Fruit fly (Drosophila melanogaster) whole organism, embryonic: Measurements from ENCODE around the gene sob.

ENCODE experiments used
- Bgb ChIP-seq: fragments of 200-800 bp; sonication (Bioruptor generic); IDR thresholded peaks from 2 replicates; pipeline ENCODE4 v1.3.6; 2022; ENCODE audit warnings: missing biosample characterization, missing genetic modification characterization; ENCODE audit not compliant: partially characterized antibody
- CG10366 ChIP-seq: fragments of 200-800 bp; sonication (Bioruptor generic); IDR thresholded peaks from 2 replicates; pipeline ENCODE4 v1.3.6; 2022; ENCODE audit warnings: missing biosample characterization, missing genetic modification characterization
- CG10565 ChIP-seq: fragments of 200-800 bp; sonication (Bioruptor generic); optimal IDR thresholded peaks from 3 replicates; lab custom pipeline; 2016; ENCODE audit warnings: missing biosample characterization, mild to moderate bottlenecking, missing genetic modification characterization
- CG11504 ChIP-seq: fragments of 200-800 bp; sonication (Bioruptor generic); optimal IDR thresholded peaks from 3 replicates; lab custom pipeline; 2019; ENCODE audit warnings: missing biosample characterization, mild to moderate bottlenecking, missing genetic modification characterization, moderate library complexity
- CG12155 ChIP-seq: fragments of 200-800 bp; sonication (Bioruptor generic); optimal IDR thresholded peaks from 3 replicates; lab custom pipeline; 2016; ENCODE audit warnings: missing biosample characterization, missing genetic modification characterization
- CG12219 ChIP-seq: fragments of 200-800 bp; sonication (Bioruptor generic); optimal IDR thresholded peaks from 3 replicates; lab custom pipeline; 2018; ENCODE audit warnings: missing biosample characterization, mild to moderate bottlenecking, missing genetic modification characterization
- CG12391 ChIP-seq: fragments of 200-800 bp; sonication (Bioruptor generic); optimal IDR thresholded peaks from 3 replicates; lab custom pipeline; 2018; ENCODE audit warnings: missing biosample characterization, mild to moderate bottlenecking, missing genetic modification characterization, moderate library complexity
- CG13296 ChIP-seq: fragments of 200-800 bp; sonication (Bioruptor generic); optimal IDR thresholded peaks from 3 replicates; lab custom pipeline; 2018; ENCODE audit warnings: missing biosample characterization, mild to moderate bottlenecking, missing genetic modification characterization
- CG14014 ChIP-seq: fragments of 200-800 bp; sonication (Bioruptor generic); IDR thresholded peaks from 2 replicates; pipeline ENCODE4 v1.3.6; 2022; ENCODE audit warnings: missing biosample characterization, missing genetic modification characterization
- CG17802 ChIP-seq: fragments of 200-800 bp; sonication (Bioruptor generic); optimal IDR thresholded peaks from 2 replicates; lab custom pipeline; 2018; ENCODE audit warnings: missing biosample characterization, mild to moderate bottlenecking, missing genetic modification characterization, moderate library complexity
- CG2116 ChIP-seq: fragments of 200-800 bp; sonication (Bioruptor generic); optimal IDR thresholded peaks from 3 replicates; lab custom pipeline; 2018; ENCODE audit warnings: missing biosample characterization, mild to moderate bottlenecking, missing genetic modification characterization
- CG30020 ChIP-seq: fragments of 200-800 bp; optimal IDR thresholded peaks from 2 replicates; lab custom pipeline; 2019; ENCODE audit warnings: missing biosample characterization, mild to moderate bottlenecking, missing genetic modification characterization, moderate library complexity
- CG31388 ChIP-seq: fragments of 200-800 bp; sonication (Bioruptor generic); optimal IDR thresholded peaks from 2 replicates; lab custom pipeline; 2016; ENCODE audit warnings: missing biosample characterization, missing genetic modification characterization
- CG32532 ChIP-seq: fragments of 200-800 bp; sonication (Bioruptor generic); IDR thresholded peaks from 2 replicates; pipeline ENCODE4 v1.3.6; 2022; ENCODE audit warnings: missing biosample characterization, missing genetic modification characterization
- CG33213 ChIP-seq: fragments of 200-800 bp; sonication (Bioruptor generic); optimal IDR thresholded peaks from 3 replicates; lab custom pipeline; 2016; ENCODE audit warnings: missing biosample characterization, missing genetic modification characterization
- CG3726 ChIP-seq: fragments of 200-800 bp; sonication (Bioruptor generic); IDR thresholded peaks from 3 replicates; pipeline ENCODE4, ENCODE4 v1.3.6; 2022; ENCODE audit warnings: missing biosample characterization, missing genetic modification characterization
- CG4360 ChIP-seq: fragments of 200-800 bp; sonication (Bioruptor generic); IDR thresholded peaks from 2 replicates; pipeline ENCODE4 v1.3.6; 2022; ENCODE audit warnings: missing biosample characterization, missing genetic modification characterization
- CG4730 ChIP-seq: fragments of 200-800 bp; sonication (Bioruptor generic); IDR thresholded peaks from 2 replicates; pipeline ENCODE4 v1.3.6; 2022; ENCODE audit warnings: missing biosample characterization, missing genetic modification characterization
- CG7372 ChIP-seq: fragments of 200-800 bp; sonication (Bioruptor generic); IDR thresholded peaks from 2 replicates; pipeline ENCODE4 v1.3.6; 2022; ENCODE audit warnings: missing biosample characterization, missing genetic modification characterization
- CG8765 ChIP-seq: fragments of 200-800 bp; sonication (Bioruptor generic); IDR thresholded peaks from 2 replicates; pipeline ENCODE4 v1.3.6; 2022; ENCODE audit warnings: missing biosample characterization, missing genetic modification characterization
- Dbx ChIP-seq: fragments of 200-800 bp; sonication (Bioruptor generic); IDR thresholded peaks from 3 replicates; pipeline ENCODE4 v1.3.6; 2022; ENCODE audit warnings: missing biosample characterization, missing genetic modification characterization
- Dfd ChIP-seq, 2 experiments: fragments of >200 bp; optimal IDR thresholded peaks; 2 replicates each; lab custom pipeline; 2017; ENCODE audit warnings: missing biosample characterization in 2 of 2, missing genetic modification characterization in 2 of 2
- Dref ChIP-seq: fragments of 200-800 bp; sonication (Bioruptor generic); IDR thresholded peaks from 2 replicates; pipeline ENCODE4 v1.3.6; 2022; ENCODE audit warnings: missing biosample characterization, missing genetic modification characterization
- Gug ChIP-seq: fragments of 200-800 bp; sonication (Bioruptor generic); IDR thresholded peaks from 4 replicates; pipeline ENCODE4 v1.3.6; 2022; ENCODE audit warnings: missing biosample characterization, missing genetic modification characterization
- H2.0 ChIP-seq: fragments of 200-800 bp; sonication (Bioruptor generic); IDR thresholded peaks from 2 replicates; pipeline ENCODE4 v1.3.6; 2022; ENCODE audit warnings: missing biosample characterization, missing genetic modification characterization
- HLH3B ChIP-seq: fragments of 200-800 bp; sonication (Bioruptor generic); IDR thresholded peaks from 2 replicates; pipeline ENCODE4 v1.3.6; 2022; ENCODE audit warnings: missing biosample characterization, missing genetic modification characterization
- Hmx ChIP-seq: fragments of 200-800 bp; sonication (Bioruptor generic); optimal IDR thresholded peaks from 2 replicates; lab custom pipeline; 2016; ENCODE audit warnings: missing biosample characterization, missing genetic modification characterization
- MTF-1 ChIP-seq: fragments of 200-800 bp; sonication (Bioruptor generic); optimal IDR thresholded peaks from 2 replicates; lab custom pipeline; 2018; ENCODE audit warnings: missing biosample characterization, mild to moderate bottlenecking, missing genetic modification characterization, borderline replicate concordance
- Optix ChIP-seq: fragments of 200-800 bp; sonication (Bioruptor generic); IDR thresholded peaks from 3 replicates; pipeline ENCODE4 v1.3.6; 2022; ENCODE audit warnings: missing biosample characterization, missing genetic modification characterization
- Xrp1 ChIP-seq: fragments of 200-800 bp; sonication (Bioruptor generic); IDR thresholded peaks from 2 replicates; pipeline ENCODE4 v1.3.6; 2022; ENCODE audit warnings: missing biosample characterization, missing genetic modification characterization
- ab ChIP-seq: fragments of 200-800 bp; sonication (Bioruptor generic); optimal IDR thresholded peaks from 2 replicates; lab custom pipeline; 2016; ENCODE audit warnings: missing biosample characterization, missing genetic modification characterization
- ac ChIP-seq: fragments of 200-800 bp; sonication (Bioruptor generic); optimal IDR thresholded peaks from 3 replicates; lab custom pipeline; 2017; ENCODE audit warnings: missing biosample characterization, mild to moderate bottlenecking, missing genetic modification characterization
- ap ChIP-seq: fragments of 200-800 bp; sonication (Bioruptor generic); IDR thresholded peaks from 2 replicates; pipeline ENCODE4 v1.3.6; 2022; ENCODE audit warnings: missing biosample characterization, missing genetic modification characterization
- bowl ChIP-seq: fragments of 200-800 bp; sonication (Bioruptor generic); IDR thresholded peaks from 2 replicates; pipeline ENCODE4 v1.3.6; 2022; ENCODE audit warnings: missing biosample characterization, missing genetic modification characterization
- crol ChIP-seq: fragments of 200-800 bp; sonication (Bioruptor generic); IDR thresholded peaks from 2 replicates; pipeline ENCODE4 v1.3.6; 2022; ENCODE audit warnings: missing biosample characterization, missing genetic modification characterization
- exex ChIP-seq: fragments of 200-800 bp; sonication (Bioruptor generic); optimal IDR thresholded peaks from 4 replicates; lab custom pipeline; 2018; ENCODE audit warnings: missing biosample characterization, mild to moderate bottlenecking, missing genetic modification characterization, moderate library complexity
- fu2 ChIP-seq: fragments of 200-800 bp; sonication (Bioruptor generic); optimal IDR thresholded peaks from 2 replicates; lab custom pipeline; 2016; ENCODE audit warnings: missing biosample characterization, missing genetic modification characterization
- her ChIP-seq: fragments of 200-800 bp; sonication (Bioruptor generic); optimal IDR thresholded peaks from 2 replicates; lab custom pipeline; 2016; ENCODE audit warnings: missing biosample characterization, missing genetic modification characterization
- ken ChIP-seq: fragments of 200-800 bp; sonication (Bioruptor generic); IDR thresholded peaks from 3 replicates; pipeline ENCODE4 v1.3.6; 2022; ENCODE audit warnings: missing biosample characterization, missing genetic modification characterization
- lab ChIP-seq: fragments of 200-800 bp; sonication (Bioruptor generic); optimal IDR thresholded peaks from 3 replicates; lab custom pipeline; 2017; ENCODE audit warnings: missing biosample characterization, missing genetic modification characterization, mild to moderate bottlenecking, moderate library complexity, missing genetic modification reagents
- mam ChIP-seq: fragments of 200-800 bp; sonication (Bioruptor generic); optimal IDR thresholded peaks from 3 replicates; lab custom pipeline; 2016; ENCODE audit warnings: missing biosample characterization, missing genetic modification characterization
- phol ChIP-seq: fragments of 200-800 bp; sonication (Bioruptor generic); optimal IDR thresholded peaks from 3 replicates; lab custom pipeline; 2018; ENCODE audit warnings: missing biosample characterization, mild to moderate bottlenecking, missing genetic modification characterization, moderate library complexity
- pita ChIP-seq: fragments of 200-800 bp; sonication (Bioruptor generic); optimal IDR thresholded peaks from 2 replicates; lab custom pipeline; 2017; ENCODE audit warnings: missing biosample characterization, mild to moderate bottlenecking, missing genetic modification characterization
- rib ChIP-seq: fragments of 200-800 bp; sonication (Bioruptor generic); IDR thresholded peaks from 2 replicates; pipeline ENCODE4 v1.3.6; 2022; ENCODE audit warnings: missing biosample characterization, missing genetic modification characterization
- schlank ChIP-seq: fragments of 200-800 bp; sonication (Bioruptor generic); optimal IDR thresholded peaks from 2 replicates; lab custom pipeline; 2018; ENCODE audit warnings: missing biosample characterization, mild to moderate bottlenecking, missing genetic modification characterization
- sima ChIP-seq: fragments of 200-800 bp; sonication (Bioruptor generic); optimal IDR thresholded peaks from 2 replicates; lab custom pipeline; 2016; ENCODE audit warnings: missing biosample characterization, missing genetic modification characterization
- slp2 ChIP-seq: fragments of 200-800 bp; sonication (Bioruptor generic); optimal IDR thresholded peaks from 2 replicates; lab custom pipeline; 2016; ENCODE audit warnings: missing biosample characterization, missing genetic modification characterization
- stc ChIP-seq: fragments of 200-800 bp; sonication (Bioruptor generic); IDR thresholded peaks from 2 replicates; pipeline ENCODE4 v1.3.6; 2022; ENCODE audit warnings: missing biosample characterization, missing genetic modification characterization
- tgo ChIP-seq: fragments of 200-800 bp; sonication (Bioruptor generic); IDR thresholded peaks from 3 replicates; pipeline ENCODE4 v1.3.6; 2022; ENCODE audit warnings: missing biosample characterization, missing genetic modification characterization
- ttk ChIP-seq: fragments of 200-800 bp; sonication (Bioruptor generic); IDR thresholded peaks from 2 replicates; pipeline ENCODE4 v2.1.2; 2022; ENCODE audit warnings: missing biosample characterization, missing genetic modification characterization
- unpg ChIP-seq: fragments of 200-800 bp; sonication (Bioruptor generic); optimal IDR thresholded peaks from 3 replicates; lab custom pipeline; 2018; ENCODE audit warnings: missing biosample characterization, mild to moderate bottlenecking, missing genetic modification characterization, moderate library complexity

Gene sob

DNA sequence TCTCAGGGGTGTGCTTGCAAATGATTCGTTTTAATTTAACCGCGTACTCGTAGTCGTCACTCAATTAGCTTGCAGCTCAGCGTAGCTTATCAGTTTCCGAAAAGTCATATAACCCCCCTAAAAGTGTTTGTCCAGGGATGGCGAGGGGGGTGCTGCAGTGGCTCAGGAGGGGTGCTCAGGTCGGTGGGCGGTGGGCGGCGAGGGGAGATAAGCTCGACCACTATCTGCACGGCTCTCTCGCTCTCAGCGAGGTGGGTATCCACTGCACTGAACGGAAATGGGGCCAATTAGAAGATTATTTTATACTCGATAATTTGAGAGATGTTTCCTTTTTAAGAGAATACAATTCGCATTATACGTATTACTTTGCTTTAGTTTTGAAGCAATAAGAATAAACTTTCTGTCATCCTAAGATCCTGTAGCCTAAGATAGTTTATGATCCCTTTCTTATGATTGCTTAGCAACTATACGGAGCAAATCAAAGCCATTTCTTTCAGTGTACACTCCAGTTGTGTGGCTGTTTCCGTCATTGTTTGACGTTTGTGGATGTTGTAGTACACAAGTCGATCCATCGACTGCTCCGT is 7.3 kb downstream of the sob start (continued):
- TF ChIP-seq Xrp1 (GFP tag; lab: Robert Waterston, UW) (peak; percentile 77), CG13296 (GFP tag; lab: Kevin White, UChicago) (peak; percentile 18), CG12219 (GFP tag; lab: Kevin White, UChicago) (peak; percentile 74), H2.0 (GFP tag; lab: Robert Waterston, UW) (peak; percentile 27; the same call in 1 of the 2 replicates), ap (GFP tag; lab: Robert Waterston, UW) (no peak), Bgb (GFP tag; lab: Robert Waterston, UW) (no peak), bowl (GFP tag; lab: Robert Waterston, UW) (no peak), exex (no peak), ken (GFP tag; lab: Robert Waterston, UW) (peak; percentile 48; the same call in 2 of the 3 replicates), lab (GFP tag; lab: Kevin White, UChicago) (peak; percentile 63), stc (GFP tag; lab: Robert Waterston, UW) (peak; percentile 61), ac (GFP tag; lab: Kevin White, UChicago) (no peak), CG33213 (GFP tag; lab: Kevin White, UChicago) (no peak), CG10565 (no peak), CG4730 (GFP tag; lab: Robert Waterston, UW) (peak; percentile 46; the same call in 1 of the 2 replicates), Dref (GFP tag; lab: Robert Waterston, UW) (no peak), CG14014 (GFP tag; lab: Robert Waterston, UW) (peak; percentile 64; the same call in 1 of the 2 replicates), CG32532 (GFP tag; lab: Robert Waterston, UW) (peak; percentile 46; the same call in 1 of the 2 replicates), unpg (GFP tag; lab: Kevin White, UChicago) (peak; percentile 77), CG3726 (GFP tag; lab: Robert Waterston, UW) (0 out of 3 replicates have a peak, but pooled peaks have one; percentile 55), slp2 (GFP tag; lab: Kevin White, UChicago) (peak; percentile 54), sima (GFP tag; lab: Kevin White, UChicago) (no peak), ab (no peak), mam (peak; percentile 55), fu2 (GFP tag; lab: Kevin White, UChicago) (peak; percentile 23), Dbx (GFP tag; lab: Robert Waterston, UW) (no peak; the same call in 2 of the 3 replicates), Dfd (GFP tag; optimal IDR thresholded peaks at IDR 0.05; lab: Kevin White, UChicago) (no peak), schlank (no peak), Gug (GFP tag; lab: Robert Waterston, UW) (peak; percentile 29; the same call in 1 of the 4 replicates), CG17802 (peak; percentile 47), CG7372 (GFP tag; lab: Robert Waterston, UW) (peak; percentile 64; the same call in 1 of the 2 replicates), CG31388 (no peak), phol (tag; lab: Kevin White, UChicago) (peak; percentile 83), Optix (peak; percentile 47; the same call in 2 of the 3 replicates), CG2116 (GFP tag; lab: Kevin White, UChicago) (peak; percentile 19), CG12391 (peak; percentile 77), ttk (GFP tag; lab: Robert Waterston, UW) (peak; percentile 66; the same call in 1 of the 2 replicates), her (peak; percentile 28), crol (GFP tag; lab: Robert Waterston, UW) (peak; percentile 99), tgo (GFP tag; lab: Robert Waterston, UW) (peak; percentile 64), MTF-1 (GFP tag; lab: Kevin White, UChicago) (no peak), CG4360 (no peak), CG8765 (GFP tag; lab: Robert Waterston, UW) (no peak), CG30020 (tag; lab: Kevin White, UChicago) (peak; percentile 2), Hmx (GFP tag; lab: Kevin White, UChicago) (no peak), CG12155 (GFP tag; lab: Kevin White, UChicago) (peak; percentile 23), pita (GFP tag; lab: Kevin White, UChicago) (no peak), HLH3B (peak; percentile 66; the same call in 1 of the 2 replicates), CG10366 (peak; percentile 63; the same call in 1 of the 2 replicates), CG11504 (tag; lab: Kevin White, UChicago) (peak; percentile 81), rib (GFP tag; lab: Robert Waterston, UW) (no peak)
